Fruit fly (Drosophila melanogaster): ENCODE data around the gene CG3437.
A peak's percentile ranks its signal among the peaks of the same experiment; 100 is the strongest.

CG3437 gene

DNA sequence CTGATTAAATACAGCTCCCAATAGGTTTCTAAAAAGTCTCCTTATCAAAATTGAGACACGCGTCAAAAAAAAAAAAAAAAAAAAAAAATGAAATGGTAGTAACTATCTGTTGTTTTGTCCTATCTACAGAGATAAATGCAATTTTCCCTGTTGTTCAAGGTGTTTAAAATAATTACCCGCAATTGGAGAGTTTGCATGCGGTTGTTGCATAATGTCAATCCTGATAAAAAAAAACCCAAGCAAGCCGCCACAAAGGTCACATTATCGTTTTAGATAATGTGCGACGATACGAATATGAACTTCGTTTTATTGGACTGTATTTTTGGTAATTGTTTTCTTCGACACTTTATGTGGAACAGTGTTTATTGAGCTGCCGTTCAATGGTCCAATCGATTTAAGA is 45.4 kb upstream of the CG3437 start:
- no peak for TF ChIP-seq Eip93F (GFP tag; optimal IDR thresholded peaks at IDR 0.05)
- TF ChIP-seq vri (GFP tag; optimal IDR thresholded peaks at IDR 0.05) = peak; percentile 39

DNA sequence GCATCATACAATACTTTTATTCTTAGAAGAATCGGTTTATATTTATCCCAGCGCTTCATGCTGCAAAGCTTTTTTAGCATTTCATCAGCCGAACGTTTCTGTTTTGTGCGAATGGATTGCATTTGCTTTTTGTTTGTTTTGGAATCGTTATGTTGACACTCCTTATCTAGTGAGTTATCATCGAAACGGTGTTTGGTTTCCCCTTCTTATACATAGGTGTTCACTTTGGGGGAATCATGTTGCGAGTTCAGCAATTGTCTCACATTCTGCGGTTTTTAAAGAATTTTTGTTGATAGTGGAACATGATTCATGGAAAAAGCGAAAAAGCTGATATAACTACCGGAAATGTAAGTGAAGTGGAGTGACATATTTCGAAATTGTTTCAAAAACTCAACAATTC is 44.8 kb upstream of the CG3437 start:
- TF ChIP-seq fkh (GFP tag; optimal IDR thresholded peaks at IDR 0.05) = peak; percentile 39
- no peak for TF ChIP-seq pdm3 (GFP tag; optimal IDR thresholded peaks at IDR 0.05)
- TF ChIP-seq Sox15 (GFP tag; optimal IDR thresholded peaks at IDR 0.05) = no peak

DNA sequence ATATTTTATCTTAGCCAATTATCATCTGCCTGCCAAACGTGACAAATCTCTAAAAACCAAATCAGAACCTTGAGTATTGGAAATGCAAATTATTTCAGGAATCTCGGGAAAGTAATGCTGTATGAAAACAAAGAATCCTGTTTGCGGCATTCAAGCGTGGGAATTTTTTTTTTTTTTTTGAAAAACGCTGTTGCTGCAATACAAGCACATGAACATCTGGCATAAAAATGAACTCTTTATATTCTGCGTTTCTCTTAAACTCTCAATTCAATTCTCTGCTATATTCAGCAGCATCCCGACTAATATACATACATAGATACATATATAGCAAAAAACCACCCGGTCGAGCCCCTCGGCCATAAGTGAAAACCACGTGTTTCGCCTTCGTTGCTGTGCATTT is 43.8 kb upstream of the CG3437 start:
- TF ChIP-seq Eip78C (GFP tag) = peak; percentile 23
- TF ChIP-seq lz (GFP tag; optimal IDR thresholded peaks at IDR 0.05) = no peak

DNA sequence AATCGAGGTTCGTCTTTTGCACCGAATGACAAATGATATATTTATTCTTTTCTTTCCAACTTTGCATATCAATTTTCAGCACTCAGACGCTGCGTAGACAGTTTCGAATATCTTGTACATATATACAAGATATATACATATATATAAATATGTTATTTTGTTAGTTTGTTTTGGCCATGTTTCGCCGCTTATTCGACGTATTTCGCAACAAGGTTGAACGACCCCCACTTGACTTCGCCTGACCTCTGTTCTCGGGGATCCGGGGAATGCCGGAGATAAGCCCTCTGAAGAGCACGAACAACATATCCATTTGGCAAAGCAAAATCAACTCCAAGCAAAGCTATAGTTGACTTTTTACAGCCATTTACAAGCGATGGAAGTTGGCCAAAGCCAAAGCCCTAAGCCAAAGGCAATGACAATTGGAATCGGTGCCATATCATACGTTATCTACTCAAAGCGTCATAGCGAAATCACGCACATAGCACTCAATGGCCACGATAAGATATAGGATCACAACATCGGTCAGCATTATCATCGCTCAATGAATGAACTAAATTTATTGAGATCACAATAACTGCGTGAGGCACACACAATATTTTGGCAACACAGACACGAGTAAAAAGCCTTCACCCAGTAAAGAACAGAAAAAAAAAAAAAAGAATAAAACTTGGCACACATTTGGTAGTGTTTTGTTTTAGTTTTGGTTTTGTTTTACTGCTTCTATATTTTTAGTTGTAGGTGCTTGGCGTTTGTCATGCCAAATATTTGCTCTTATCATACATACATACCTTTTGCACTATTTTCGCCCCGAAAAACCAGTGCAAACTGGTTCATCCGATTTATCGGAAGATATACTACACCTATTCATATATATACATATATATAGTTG is 42.7 kb upstream of the CG3437 start:
- TF ChIP-seq svp (GFP tag) (peak; percentile 82), vri (GFP tag; optimal IDR thresholded peaks at IDR 0.05) (peak; percentile 13), achi (GFP tag; optimal IDR thresholded peaks at IDR 0.05) (no peak)

DNA sequence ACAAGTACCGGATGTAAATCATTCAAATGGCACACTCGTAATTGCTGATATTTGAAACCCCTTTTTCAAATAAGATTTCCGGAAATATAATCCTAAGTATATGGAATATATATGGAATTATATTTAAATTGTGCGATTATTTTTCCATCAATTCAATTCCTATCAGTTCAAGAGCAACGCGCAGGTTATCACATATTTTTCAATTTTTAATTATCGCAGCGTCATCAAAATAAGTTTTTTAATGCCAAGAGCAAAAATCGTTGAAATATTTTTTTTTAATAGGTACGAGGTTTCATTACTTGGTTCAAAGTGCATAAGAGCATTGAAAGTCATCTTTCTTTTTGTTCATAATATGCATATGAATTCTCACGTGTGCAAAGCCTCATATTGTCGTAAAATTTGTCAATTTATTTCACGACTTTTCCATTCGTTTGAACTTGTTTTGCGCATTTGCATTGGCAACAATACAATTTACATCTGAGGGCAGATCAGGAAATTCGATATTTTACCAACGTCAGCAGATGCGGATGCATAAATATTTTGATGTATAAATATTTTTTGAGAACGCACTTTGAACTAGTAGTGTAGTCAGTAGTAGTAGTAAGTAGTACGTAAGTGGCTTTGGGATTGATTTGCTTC is 40.6 kb upstream of the CG3437 start:
- TF ChIP-seq acj6 (GFP tag; optimal IDR thresholded peaks at IDR 0.05) = no peak
- TF ChIP-seq svp (GFP tag) = peak; percentile 90

DNA sequence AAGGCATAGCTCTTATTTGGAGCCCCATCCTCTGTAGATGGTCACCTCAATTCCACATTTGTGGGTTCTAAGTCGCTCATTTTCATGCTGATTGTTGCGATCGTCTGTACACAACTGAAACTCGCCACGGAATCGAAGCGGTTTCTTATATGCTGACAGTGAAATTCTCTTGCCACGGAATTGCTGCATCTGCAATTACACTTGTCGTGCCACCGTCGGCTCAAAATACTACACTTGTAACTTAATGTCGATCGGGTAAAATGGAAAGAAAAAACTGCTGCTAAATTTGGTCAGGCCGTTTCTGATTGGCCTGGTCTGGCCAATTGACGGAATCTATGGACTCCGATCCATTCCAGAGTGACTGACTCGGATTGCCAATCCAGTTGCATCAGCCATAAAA is 39.8 kb upstream of the CG3437 start:
- TF ChIP-seq Eip78C (GFP tag) = no peak
- no peak for TF ChIP-seq Eip75B (GFP tag; optimal IDR thresholded peaks at IDR 0.05)
- no peak for TF ChIP-seq CG10669 (GFP tag; optimal IDR thresholded peaks at IDR 0.05)
- TF ChIP-seq fkh (GFP tag; optimal IDR thresholded peaks at IDR 0.05) = no peak
- TF ChIP-seq Hr39 (GFP tag; optimal IDR thresholded peaks at IDR 0.05) = no peak
- TF ChIP-seq CG11902 (GFP tag; optimal IDR thresholded peaks at IDR 0.05) = no peak
- TF ChIP-seq CG6792 (GFP tag; optimal IDR thresholded peaks at IDR 0.05) = no peak
- no peak for TF ChIP-seq CG1621 (tag; optimal IDR thresholded peaks at IDR 0.05)
- TF ChIP-seq CG6808 (GFP tag; optimal IDR thresholded peaks at IDR 0.05) = no peak
- TF ChIP-seq Lpt (GFP tag; optimal IDR thresholded peaks at IDR 0.05) = no peak
- TF ChIP-seq CG4318 (GFP tag; optimal IDR thresholded peaks at IDR 0.05) = no peak

DNA sequence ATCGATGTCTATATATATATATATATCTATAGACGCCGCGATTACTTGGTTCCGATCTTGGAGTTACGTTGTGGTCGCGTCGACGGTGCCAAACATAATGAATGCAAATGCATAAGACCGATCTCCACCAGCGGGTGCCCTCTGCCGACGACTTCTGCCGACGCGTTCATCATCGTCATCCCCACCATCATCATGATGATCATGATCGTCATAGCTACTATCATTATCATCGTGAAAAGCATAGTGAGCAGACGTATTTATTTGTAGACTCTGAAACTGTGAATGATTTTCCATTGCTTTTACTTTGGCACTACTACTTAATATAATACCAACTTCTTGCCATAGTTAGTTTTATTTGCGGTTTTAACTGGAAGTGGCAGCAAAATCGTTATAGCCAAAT is 34.6 kb upstream of the CG3437 start, which contains the start of gene CG32037:
Gene CG32037 (minus strand): TSS at position 101 of the 400 bp plus-strand sequence.
- TF ChIP-seq Met (GFP tag; optimal IDR thresholded peaks at IDR 0.05) (no peak), CG16779 (tag; optimal IDR thresholded peaks at IDR 0.05) (no peak), CG6792 (GFP tag; optimal IDR thresholded peaks at IDR 0.05) (no peak), CG1621 (tag; optimal IDR thresholded peaks at IDR 0.05) (no peak), CG3919 (GFP tag; optimal IDR thresholded peaks at IDR 0.05) (no peak)

DNA sequence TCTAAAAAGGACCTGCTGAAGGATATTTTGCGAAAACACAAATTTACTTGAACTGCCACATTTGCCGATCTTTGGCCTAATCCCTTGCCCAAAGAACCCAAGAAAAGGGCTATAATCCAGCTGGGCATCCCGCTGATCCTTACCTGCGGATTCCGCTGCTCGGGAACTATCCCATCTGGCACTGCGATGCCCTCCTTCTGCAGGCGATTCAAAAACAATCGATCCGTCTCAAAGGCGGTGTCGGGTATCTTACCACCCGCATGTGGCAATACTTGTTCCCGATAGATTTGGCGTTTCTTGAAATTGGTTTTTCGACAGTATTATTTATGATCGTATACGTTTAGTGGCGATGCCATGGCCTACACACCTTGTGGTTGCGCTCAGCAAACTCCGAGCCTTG is 33.9 kb upstream of the CG3437 start:
- no peak for TF ChIP-seq Sox15 (GFP tag; optimal IDR thresholded peaks at IDR 0.05)
- no peak for TF ChIP-seq Ets21C (GFP tag; optimal IDR thresholded peaks at IDR 0.05)
- no peak for TF ChIP-seq svp (GFP tag)
- TF ChIP-seq dsx (GFP tag; optimal IDR thresholded peaks at IDR 0.05; ENCODE audit: poor library complexity, severe bottlenecking) = no peak

All from whole organism, prepupa.